Worm (Caenorhabditis elegans): ENCODE data around the gene fbxb-97.
"Not testable (repeated sequence)": the region's sequence is repeated elsewhere in the genome, so short reads cannot be mapped to it uniquely, and the experiment has no call there.

Gene fbxb-97

ce11 chrII:1831883-1832388, 16.0 kb downstream of the fbxb-97 start, which contains the start of gene math-39:
TSS of gene math-39 (plus strand) at chrII:1832338.
- peak; percentile 51 for TF ChIP-seq elt-2 (tag; optimal IDR thresholded peaks at IDR 0.05)
- TF ChIP-seq tbx-2 (tag; optimal IDR thresholded peaks at IDR 0.05), result no peak

- peak; percentile 62 for TF ChIP-seq elt-2 (tag; optimal IDR thresholded peaks at IDR 0.05)
- TF ChIP-seq pqm-1 (tag; optimal IDR thresholded peaks at IDR 0.05), result peak; percentile 41
- TF ChIP-seq lin-39 (tag; optimal IDR thresholded peaks at IDR 0.05), result no peak
Measured at ce11 chrII:1830182-1830682, 17.7 kb downstream of the fbxb-97 start, which contains the start of gene math-40. TSS of gene math-40 (plus strand) at chrII:1830632.

- TF ChIP-seq fos-1, unc-39, ceh-16 (tag; optimal IDR thresholded peaks at IDR 0.05): not testable (repeated sequence)
Measured at ce11 chrII:1824329-1824728, 23.6 kb downstream of the fbxb-97 start, which contains the start of gene math-41. TSS of gene math-41 (plus strand) at chrII:1824629.

- peak; percentile 57 for TF ChIP-seq elt-2 (tag; optimal IDR thresholded peaks at IDR 0.05)
Measured at ce11 chrII:1823597-1823996, 24.4 kb downstream of the fbxb-97 start.

ce11 chrII:1820774-1821173, 27.2 kb downstream of the fbxb-97 start, which contains the start of gene fbxa-3:
TSS of gene fbxa-3 (minus strand) at chrII:1820874.
- TF ChIP-seq zag-1 (tag; optimal IDR thresholded peaks at IDR 0.05), result no peak
- TF ChIP-seq nhr-67 (tag; optimal IDR thresholded peaks at IDR 0.05), result no peak
- no peak for TF ChIP-seq elt-3 (tag; optimal IDR thresholded peaks at IDR 0.05)

- TF ChIP-seq ceh-16 (tag; optimal IDR thresholded peaks at IDR 0.05) (no peak), nhr-11 (tag; optimal IDR thresholded peaks at IDR 0.05) (no peak), nfya-1 (tag; optimal IDR thresholded peaks at IDR 0.05; ENCODE audit: insufficient read depth) (peak; percentile 42), nhr-23 (tag; optimal IDR thresholded peaks at IDR 0.05) (peak; percentile 62), egl-27 (tag; optimal IDR thresholded peaks at IDR 0.05) (no peak), ceh-28 (tag; optimal IDR thresholded peaks at IDR 0.05) (peak; percentile 79), egl-5 (tag; optimal IDR thresholded peaks at IDR 0.05) (peak; percentile 53), pqm-1 (tag; optimal IDR thresholded peaks at IDR 0.05) (peak; percentile 98), jun-1 (tag; optimal IDR thresholded peaks at IDR 0.05) (peak; percentile 85), unc-62 (GFP tag; optimal IDR thresholded peaks at IDR 0.05) (no peak), ZK546.5 (tag; optimal IDR thresholded peaks at IDR 0.05) (no peak), snpc-4 (tag; optimal IDR thresholded peaks at IDR 0.05) (no peak), ztf-11 (tag; optimal IDR thresholded peaks at IDR 0.05) (no peak), skn-1 (tag; optimal IDR thresholded peaks at IDR 0.05) (peak; percentile 26), lsy-12 (tag; optimal IDR thresholded peaks at IDR 0.05) (no peak), tbx-2 (tag; optimal IDR thresholded peaks at IDR 0.05) (no peak), aly-2 (tag; optimal IDR thresholded peaks at IDR 0.05) (no peak), pha-4 (tag; optimal IDR thresholded peaks at IDR 0.05) (peak; percentile 89), elt-3 (tag; optimal IDR thresholded peaks at IDR 0.05) (no peak), nhr-76 (tag; optimal IDR thresholded peaks at IDR 0.05) (no peak), hmg-11 (tag; optimal IDR thresholded peaks at IDR 0.05) (peak; percentile 14), elt-1 (tag; optimal IDR thresholded peaks at IDR 0.05) (no peak), lin-15B (tag; optimal IDR thresholded peaks at IDR 0.05) (peak; percentile 21), zag-1 (tag; optimal IDR thresholded peaks at IDR 0.05) (no peak), ceh-82 (tag; optimal IDR thresholded peaks at IDR 0.05) (no peak), fkh-10 (GFP tag; optimal IDR thresholded peaks at IDR 0.05) (no peak), mdl-1 (tag; optimal IDR thresholded peaks at IDR 0.05) (peak; percentile 26), nhr-12 (tag; optimal IDR thresholded peaks at IDR 0.05) (no peak), nhr-43 (tag; optimal IDR thresholded peaks at IDR 0.05; ENCODE audit: poor library complexity, severe bottlenecking) (no peak), unc-39 (tag; optimal IDR thresholded peaks at IDR 0.05) (no peak), nhr-28 (tag; optimal IDR thresholded peaks at IDR 0.05) (no peak), fkh-2 (tag; optimal IDR thresholded peaks at IDR 0.05) (no peak), daf-12 (tag; optimal IDR thresholded peaks at IDR 0.05) (no peak), eor-1 (tag; optimal IDR thresholded peaks at IDR 0.05) (no peak), nhr-67 (tag; optimal IDR thresholded peaks at IDR 0.05) (no peak), sea-2 (GFP tag; optimal IDR thresholded peaks at IDR 0.05) (no peak), elt-2 (tag; optimal IDR thresholded peaks at IDR 0.05) (peak; percentile 99), R02D3.7 (tag; optimal IDR thresholded peaks at IDR 0.05) (peak; percentile 7)
Measured at ce11 chrII:1819944-1820570, 27.9 kb downstream of the fbxb-97 start, which contains the start of gene fbxc-19. TSS of gene fbxc-19 (plus strand) at chrII:1820479.

All from whole organism, L3 larva.